Fruit fly (Drosophila melanogaster): Measurements from ENCODE around the gene Hsp26.

Hsp26 gene

dm6 chr3L:9422636-9423419, 45.6 kb upstream of the Hsp26 start, which contains the start of gene aay (continued):
- TF ChIP-seq Bteb2 (GFP tag; optimal IDR thresholded peaks at IDR 0.05): peak; percentile 99
- TF ChIP-seq HmgD (GFP tag; optimal IDR thresholded peaks at IDR 0.05): peak; percentile 76
- TF ChIP-seq lab (GFP tag; optimal IDR thresholded peaks at IDR 0.05): peak; percentile 99
- peak; percentile 99 for TF ChIP-seq grau (tag; optimal IDR thresholded peaks at IDR 0.05)
- TF ChIP-seq CG15011 (GFP tag; optimal IDR thresholded peaks at IDR 0.05): peak; percentile 98
- peak; percentile 17 for TF ChIP-seq pzg (GFP tag; optimal IDR thresholded peaks at IDR 0.05)
- TF ChIP-seq CG31224 (GFP tag; IDR thresholded peaks at IDR 0.05): peak; percentile 94
- TF ChIP-seq chinmo (GFP tag; IDR thresholded peaks at IDR 0.05; ENCODE audit: partially characterized antibody): peak; percentile 93; the same call in 3 of the 4 replicates
- peak; percentile 96 for TF ChIP-seq dan (GFP tag; IDR thresholded peaks at IDR 0.05)
- peak; percentile 98 for TF ChIP-seq CG3281 (GFP tag; optimal IDR thresholded peaks at IDR 0.05)
- TF ChIP-seq scrt (GFP tag; optimal IDR thresholded peaks at IDR 0.05): peak; percentile 97
- TF ChIP-seq NfI (GFP tag; optimal IDR thresholded peaks at IDR 0.05): peak; percentile 99
- TF ChIP-seq CG2199 (GFP tag; IDR thresholded peaks at IDR 0.05): peak; percentile 97
- peak; percentile 98 for TF ChIP-seq CG12071 (GFP tag; optimal IDR thresholded peaks at IDR 0.05)
- TF ChIP-seq CG10543 (GFP tag; optimal IDR thresholded peaks at IDR 0.05): peak; percentile 97
- peak; percentile 97 for TF ChIP-seq CG1792 (GFP tag; optimal IDR thresholded peaks at IDR 0.05)
- TF ChIP-seq CG13287 (GFP tag; IDR thresholded peaks at IDR 0.05; ENCODE audit: partially characterized antibody): peak; percentile 63
- peak; percentile 76 for TF ChIP-seq Sry-β (GFP tag; optimal IDR thresholded peaks at IDR 0.05)
- TF ChIP-seq gsb-n (tag; optimal IDR thresholded peaks at IDR 0.05): peak; percentile 100
- peak; percentile 94 for TF ChIP-seq CG11696 (GFP tag; IDR thresholded peaks at IDR 0.05)
- TF ChIP-seq Aef1 (GFP tag; IDR thresholded peaks at IDR 0.05): peak; percentile 98
- peak; percentile 98 for TF ChIP-seq E2f1 (GFP tag; IDR thresholded peaks at IDR 0.05)
- TF ChIP-seq psq (GFP tag; optimal IDR thresholded peaks at IDR 0.05): peak; percentile 96
- peak; percentile 99 for TF ChIP-seq CG12299 (tag; optimal IDR thresholded peaks at IDR 0.05)
- peak; percentile 99 for TF ChIP-seq bcd (GFP tag; optimal IDR thresholded peaks at IDR 0.05)
- TF ChIP-seq nerfin-1 (tag; optimal IDR thresholded peaks at IDR 0.05): peak; percentile 98
- TF ChIP-seq gfzf (GFP tag; optimal IDR thresholded peaks at IDR 0.05): peak; percentile 29
- peak; percentile 98 for TF ChIP-seq ase (GFP tag; IDR thresholded peaks at IDR 0.05)
- TF ChIP-seq stwl (tag; optimal IDR thresholded peaks at IDR 0.05): peak; percentile 88
- TF ChIP-seq CG32532 (GFP tag; IDR thresholded peaks at IDR 0.05): peak; percentile 98
- TF ChIP-seq Spps (tag; optimal IDR thresholded peaks at IDR 0.05): peak; percentile 98
- TF ChIP-seq Dfd (GFP tag; optimal IDR thresholded peaks at IDR 0.05): peak in 1 of 2 experiments; percentile 86
- peak; percentile 99 for TF ChIP-seq CG18619 (GFP tag; optimal IDR thresholded peaks at IDR 0.05)
- TF ChIP-seq ttk (GFP tag; IDR thresholded peaks at IDR 0.05): peak; percentile 98
- peak; percentile 94 for TF ChIP-seq emc (GFP tag; optimal IDR thresholded peaks at IDR 0.05)
- TF ChIP-seq BEAF-32 (GFP tag; optimal IDR thresholded peaks at IDR 0.05): peak; percentile 22
- peak; percentile 90 for TF ChIP-seq Deaf1 (tag; optimal IDR thresholded peaks at IDR 0.05)
- TF ChIP-seq NK7.1 (GFP tag; optimal IDR thresholded peaks at IDR 0.05): peak; percentile 97
- TF ChIP-seq pfk (GFP tag; optimal IDR thresholded peaks at IDR 0.05): peak; percentile 50
- TF ChIP-seq CG6689 (GFP tag; IDR thresholded peaks at IDR 0.05): peak; percentile 98
- peak; percentile 97 for TF ChIP-seq trem (tag; optimal IDR thresholded peaks at IDR 0.05)
- TF ChIP-seq gsb (GFP tag; IDR thresholded peaks at IDR 0.05): peak; percentile 96
- TF ChIP-seq CG6854 (GFP tag; optimal IDR thresholded peaks at IDR 0.05): peak; percentile 98
- peak; percentile 57; the same call in 2 of the 3 replicates for TF ChIP-seq CG34224 (GFP tag; IDR thresholded peaks at IDR 0.05; ENCODE audit: partially characterized antibody)
- no peak; the same call in 1 of the 2 replicates for TF ChIP-seq CG42726 (GFP tag; IDR thresholded peaks at IDR 0.05; ENCODE audit: partially characterized antibody)
- TF ChIP-seq crc (GFP tag; optimal IDR thresholded peaks at IDR 0.05): peak; percentile 94
- TF ChIP-seq chm (GFP tag; IDR thresholded peaks at IDR 0.05): peak; percentile 99
- TF ChIP-seq ab (GFP tag; optimal IDR thresholded peaks at IDR 0.05): peak; percentile 82
